Fruit fly (Drosophila melanogaster) whole organism: ENCODE data around the gene Aptx.

Source experiments
- CG8478 ChIP-seq: fragments of >200 bp; optimal IDR thresholded peaks from 2 replicates; lab custom pipeline; 2018; ENCODE audit warnings: inconsistent platforms
- Dll ChIP-seq: fragments of >200 bp; optimal IDR thresholded peaks from 2 replicates; lab custom pipeline; 2017
- EcR ChIP-seq, 2 experiments: fragments of >200 bp; optimal IDR thresholded peaks; 2 replicates each; lab custom pipeline; 2017; ENCODE audit warnings: missing biosample characterization in 2 of 2, missing genetic modification characterization in 2 of 2, missing genetic modification reagents in 2 of 2
- pan ChIP-seq: fragments of >200 bp; optimal IDR thresholded peaks from 2 replicates; lab custom pipeline; 2017
- psq ChIP-seq: fragments of >200 bp; optimal IDR thresholded peaks from 2 replicates; lab custom pipeline; 2017
- usp ChIP-seq: fragments of >200 bp; optimal IDR thresholded peaks from 2 replicates; lab custom pipeline; 2017; ENCODE audit warnings: missing biosample characterization, missing genetic modification characterization, mixed read lengths

Gene Aptx

DNA sequence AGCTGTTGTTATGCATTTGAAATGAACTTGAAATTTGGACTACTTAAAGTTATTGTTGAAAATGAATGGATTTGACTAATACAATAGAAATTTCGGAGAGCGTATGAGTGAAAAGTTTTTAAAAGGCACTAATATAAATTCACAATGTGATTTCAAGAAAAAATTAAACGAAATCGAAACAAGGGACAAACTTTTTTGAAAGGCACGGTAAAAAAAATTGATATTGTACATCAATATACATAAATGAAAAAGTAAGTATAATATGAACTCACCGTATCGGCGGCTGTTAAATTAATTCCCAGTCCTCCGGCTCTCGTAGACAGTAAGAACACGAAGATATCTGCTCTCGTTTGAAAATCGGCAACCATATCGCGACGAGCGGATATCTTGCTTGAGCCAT lies 4.8 kb upstream of the Aptx start, which contains the start of gene CG31244:
Gene CG31244 (minus strand): TSS at position 101 of the 400 bp plus-strand sequence.
- TF ChIP-seq pan (lab: Kevin White, UChicago) (no peak), usp (GFP tag; lab: Kevin White, UChicago) (no peak), EcR (GFP tag; optimal IDR thresholded peaks at IDR 0.05; lab: Kevin White, UChicago) (no peak), CG8478 (lab: Kevin White, UChicago) (no peak), Dll (lab: Kevin White, UChicago) (no peak), psq (lab: Kevin White, UChicago) (no peak)

dm6 chr3R:19404296-19404695 lies 1.0 kb downstream of the Aptx start:
- no peak for TF ChIP-seq pan (lab: Kevin White, UChicago)
- TF ChIP-seq psq (lab: Kevin White, UChicago): no peak
- no peak for TF ChIP-seq Dll (lab: Kevin White, UChicago)
- TF ChIP-seq CG8478 (lab: Kevin White, UChicago): no peak
- no peak for TF ChIP-seq EcR (GFP tag; optimal IDR thresholded peaks at IDR 0.05; lab: Kevin White, UChicago)
- TF ChIP-seq usp (GFP tag; lab: Kevin White, UChicago): no peak

DNA sequence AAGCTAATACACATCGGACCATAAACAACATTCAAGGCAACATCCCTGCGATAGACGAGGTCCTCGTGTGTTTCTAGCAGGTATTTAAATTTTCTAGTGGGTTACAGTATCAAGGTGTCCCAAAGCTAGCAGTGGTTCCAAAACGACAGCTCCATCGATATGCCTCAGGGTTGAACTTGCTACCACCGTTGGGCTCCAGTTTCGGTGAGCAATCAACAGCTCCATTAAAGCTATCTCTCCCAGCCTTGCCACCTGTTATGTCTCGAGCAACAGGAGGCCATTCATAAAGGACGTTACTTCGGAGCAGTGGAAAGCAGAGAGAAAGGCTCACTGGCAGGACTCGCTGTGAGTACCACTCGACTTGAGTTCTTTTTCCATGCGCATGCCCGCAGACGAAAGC lies 3.6 kb downstream of the Aptx start:
- TF ChIP-seq EcR (GFP tag; optimal IDR thresholded peaks at IDR 0.05; lab: Kevin White, UChicago) (no peak), pan (lab: Kevin White, UChicago) (no peak), Dll (lab: Kevin White, UChicago) (no peak), usp (GFP tag; lab: Kevin White, UChicago) (no peak), CG8478 (lab: Kevin White, UChicago) (no peak), psq (lab: Kevin White, UChicago) (no peak)

DNA sequence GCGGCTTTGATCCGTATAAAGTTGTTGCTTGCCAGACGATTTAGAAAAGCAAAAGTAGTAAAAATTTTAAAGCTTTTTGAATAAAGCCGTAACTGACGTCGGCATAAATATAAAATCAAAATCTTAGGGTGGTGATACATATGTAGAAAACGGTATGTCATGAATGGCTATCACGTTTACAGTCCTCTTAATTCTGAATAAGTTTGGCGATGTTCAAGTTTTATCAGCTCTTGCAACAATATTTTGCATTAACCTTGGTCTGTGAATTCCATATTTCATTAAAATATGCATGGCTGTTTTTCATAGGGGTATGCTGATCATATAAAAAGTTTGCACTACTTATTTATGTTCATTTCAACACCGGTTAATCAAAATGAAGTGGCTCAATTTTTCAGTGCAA lies 5.3 kb downstream of the Aptx start, which contains the start of gene CG11626:
Gene CG11626 (plus strand): TSS at position 301 of the 400 bp plus-strand sequence.
- TF ChIP-seq usp (GFP tag; lab: Kevin White, UChicago) (no peak), Dll (lab: Kevin White, UChicago) (no peak), EcR (GFP tag; optimal IDR thresholded peaks at IDR 0.05; lab: Kevin White, UChicago) (no peak), psq (lab: Kevin White, UChicago) (no peak), pan (lab: Kevin White, UChicago) (no peak), CG8478 (lab: Kevin White, UChicago) (no peak)

- no peak for TF ChIP-seq Dll (lab: Kevin White, UChicago)
- TF ChIP-seq EcR (GFP tag; optimal IDR thresholded peaks at IDR 0.05; lab: Kevin White, UChicago): no peak
- TF ChIP-seq CG8478 (lab: Kevin White, UChicago): no peak
- TF ChIP-seq psq (lab: Kevin White, UChicago): no peak
- no peak for TF ChIP-seq pan (lab: Kevin White, UChicago)
- no peak for TF ChIP-seq usp (GFP tag; lab: Kevin White, UChicago)
Observed at dm6 chr3R:19411371-19411770, 8.1 kb downstream of the Aptx start.

DNA sequence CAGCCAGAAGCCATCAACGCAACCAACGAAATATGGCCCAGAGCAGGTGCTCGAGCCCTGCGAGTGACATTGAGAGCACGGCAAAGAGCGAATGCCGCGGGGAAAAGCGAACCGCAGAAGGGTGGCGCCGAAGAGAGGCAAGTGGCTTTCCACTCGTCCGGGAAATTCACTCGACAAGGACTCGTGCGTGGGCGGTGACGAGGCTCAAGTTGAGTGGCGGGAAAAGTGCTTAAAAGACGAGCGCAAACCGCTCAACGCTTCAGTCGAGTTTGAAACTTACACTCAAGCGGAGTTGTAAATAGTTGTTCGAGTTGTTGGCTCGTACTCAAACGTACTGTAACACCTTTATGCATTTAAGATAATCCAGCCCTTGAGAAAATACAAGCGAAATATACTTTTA lies 9.2 kb downstream of the Aptx start, which contains the start of gene CG31221:
Gene CG31221 (plus strand): TSS at position 256 of the 400 bp plus-strand sequence.
- no peak for TF ChIP-seq pan (lab: Kevin White, UChicago)
- TF ChIP-seq CG8478 (lab: Kevin White, UChicago): no peak
- TF ChIP-seq psq (lab: Kevin White, UChicago): no peak
- no peak for TF ChIP-seq EcR (GFP tag; optimal IDR thresholded peaks at IDR 0.05; lab: Kevin White, UChicago)
- no peak for TF ChIP-seq usp (GFP tag; lab: Kevin White, UChicago)
- TF ChIP-seq Dll (lab: Kevin White, UChicago): no peak

dm6 chr3R:19425099-19425498 lies 21.8 kb downstream of the Aptx start, which contains the start of gene CG3517:
CG3517 (minus strand) TSS chr3R:19425199.
- TF ChIP-seq CG8478 (lab: Kevin White, UChicago) (no peak), Dll (lab: Kevin White, UChicago) (no peak), EcR (GFP tag; optimal IDR thresholded peaks at IDR 0.05; lab: Kevin White, UChicago) (no peak), usp (GFP tag; lab: Kevin White, UChicago) (no peak), psq (lab: Kevin White, UChicago) (no peak), pan (lab: Kevin White, UChicago) (no peak)
